Fruit fly (Drosophila melanogaster) ovary, adult (tissue): Measurements from ENCODE around the gene Jasper.

Experiments used
- CG17801 ChIP-seq: fragments of 200-800 bp; optimal IDR thresholded peaks from 2 replicates; lab custom pipeline; 2019; ENCODE audit warnings: missing biosample characterization, mild to moderate bottlenecking, missing genetic modification characterization, moderate library complexity; ENCODE audit not compliant: partially characterized antibody

The Jasper gene

dm6 chr3R:30059944-30060343 lies 7.6 kb downstream of the Jasper start:
- TF ChIP-seq CG17801 (GFP tag; lab: Kevin White, UChicago), result no peak

dm6 chr3R:30060451-30061153 lies 8.3 kb downstream of the Jasper start:
- no peak for TF ChIP-seq CG17801 (GFP tag; lab: Kevin White, UChicago)

- peak; percentile 13 for TF ChIP-seq CG17801 (GFP tag; lab: Kevin White, UChicago)
Measured at dm6 chr3R:30061154-30061482, 8.8 kb downstream of the Jasper start.

- TF ChIP-seq CG17801 (GFP tag; lab: Kevin White, UChicago), result no peak
Measured at dm6 chr3R:30061980-30062379, 9.7 kb downstream of the Jasper start.

- TF ChIP-seq CG17801 (GFP tag; lab: Kevin White, UChicago), result no peak
Measured at dm6 chr3R:30062543-30062942, 10.2 kb downstream of the Jasper start.

- no peak for TF ChIP-seq CG17801 (GFP tag; lab: Kevin White, UChicago)
Measured at dm6 chr3R:30063704-30064103, 11.4 kb downstream of the Jasper start.

dm6 chr3R:30066004-30066403 lies 13.7 kb downstream of the Jasper start:
- no peak for TF ChIP-seq CG17801 (GFP tag; lab: Kevin White, UChicago)

- no peak for TF ChIP-seq CG17801 (GFP tag; lab: Kevin White, UChicago)
Measured at dm6 chr3R:30070198-30070597, 17.9 kb downstream of the Jasper start.

dm6 chr3R:30071827-30072226 lies 19.5 kb downstream of the Jasper start:
- no peak for TF ChIP-seq CG17801 (GFP tag; lab: Kevin White, UChicago)

- TF ChIP-seq CG17801 (GFP tag; lab: Kevin White, UChicago), result no peak
Measured at dm6 chr3R:30076088-30076487, 23.8 kb downstream of the Jasper start.

- no peak for TF ChIP-seq CG17801 (GFP tag; lab: Kevin White, UChicago)
Measured at dm6 chr3R:30083215-30083614, 30.9 kb downstream of the Jasper start.

- TF ChIP-seq CG17801 (GFP tag; lab: Kevin White, UChicago), result no peak
Measured at dm6 chr3R:30084137-30084536, 31.8 kb downstream of the Jasper start.

- no peak for TF ChIP-seq CG17801 (GFP tag; lab: Kevin White, UChicago)
Measured at dm6 chr3R:30090261-30091006, 38.1 kb downstream of the Jasper start.

dm6 chr3R:30091795-30092699 lies 39.7 kb downstream of the Jasper start:
- no peak for TF ChIP-seq CG17801 (GFP tag; lab: Kevin White, UChicago)

- no peak for TF ChIP-seq CG17801 (GFP tag; lab: Kevin White, UChicago)
Measured at dm6 chr3R:30092700-30093044, 40.4 kb downstream of the Jasper start.
